Worm (Caenorhabditis elegans) whole organism, late embryonic: ENCODE data around the gene K09H11.11.

Experiments used
- ama-1 ChIP-seq: fragments of 150-350 bp; optimal IDR thresholded peaks from 2 replicates; lab custom pipeline; 2014
- ceh-14 ChIP-seq: sonication (generic microtip); optimal IDR thresholded peaks from 2 replicates; lab custom pipeline; 2016; ENCODE audit warnings: missing genotype, missing genetic modification characterization, missing compliant biosample characterization
- ceh-30 ChIP-seq: fragments of 150-350 bp; optimal IDR thresholded peaks from 2 replicates; lab custom pipeline; 2014; ENCODE audit warnings: missing biosample characterization, missing genetic modification characterization
- dve-1 ChIP-seq: sonication (generic microtip); optimal IDR thresholded peaks from 2 replicates; lab custom pipeline; 2017; ENCODE audit warnings: antibody characterized with exemption, mild to moderate bottlenecking, missing genetic modification characterization, missing compliant biosample characterization
- ets-4 ChIP-seq: sonication (generic microtip); optimal IDR thresholded peaks from 2 replicates; lab custom pipeline; 2016; ENCODE audit warnings: missing genetic modification characterization, missing compliant biosample characterization
- fkh-10 ChIP-seq: fragments of 150-350 bp; optimal IDR thresholded peaks from 2 replicates; lab custom pipeline; 2014; ENCODE audit warnings: missing biosample characterization, missing genetic modification reagents, missing genetic modification characterization
- nhr-11 ChIP-seq: fragments of 150-350 bp; optimal IDR thresholded peaks from 2 replicates; lab custom pipeline; 2014; ENCODE audit warnings: missing biosample characterization, missing genetic modification characterization
- nhr-232 ChIP-seq: sonication (generic microtip); optimal IDR thresholded peaks from 2 replicates; lab custom pipeline; 2016; ENCODE audit warnings: missing genetic modification characterization, missing compliant biosample characterization
- odd-2 ChIP-seq: sonication (generic microtip); optimal IDR thresholded peaks from 2 replicates; lab custom pipeline; 2017; ENCODE audit warnings: antibody characterized with exemption, mild to moderate bottlenecking, missing genetic modification characterization, missing compliant biosample characterization
- pha-4 ChIP-seq: fragments of 150-350 bp; optimal IDR thresholded peaks from 2 replicates; lab custom pipeline; 2018; ENCODE audit warnings: missing biosample characterization, missing genetic modification reagents, missing genetic modification characterization
- pqm-1 ChIP-seq: sonication (generic microtip); optimal IDR thresholded peaks from 2 replicates; lab custom pipeline; 2016; ENCODE audit warnings: missing genetic modification characterization, missing compliant biosample characterization
- pros-1 ChIP-seq: fragments of 150-350 bp; optimal IDR thresholded peaks from 2 replicates; lab custom pipeline; 2014; ENCODE audit warnings: missing biosample characterization, missing genetic modification reagents, missing genetic modification characterization
- sdc-2 ChIP-seq: sonication (generic microtip); optimal IDR thresholded peaks from 2 replicates; lab custom pipeline; 2016; ENCODE audit warnings: missing genotype, missing genetic modification characterization, missing compliant biosample characterization
- unc-86 ChIP-seq: sonication (generic microtip); optimal IDR thresholded peaks from 2 replicates; lab custom pipeline; 2016; ENCODE audit warnings: missing genetic modification characterization, missing compliant biosample characterization

- no peak for TF ChIP-seq pros-1 (tag; lab: Kevin White, UChicago)
- no peak for TF ChIP-seq ceh-14 (tag; lab: Kevin White, UChicago)
- no peak for TF ChIP-seq odd-2 (tag; lab: Kevin White, UChicago)
- no peak for TF ChIP-seq pha-4
- TF ChIP-seq dve-1: no peak
- no peak for TF ChIP-seq fkh-10 (GFP tag; lab: Kevin White, UChicago)
- no peak for TF ChIP-seq ets-4
- TF ChIP-seq nhr-232 (tag; lab: Kevin White, UChicago): no peak
- TF ChIP-seq ceh-30 (tag; lab: Kevin White, UChicago): no peak
- TF ChIP-seq unc-86: no peak
- TF ChIP-seq ama-1 (lab: Kevin White, UChicago): no peak
- TF ChIP-seq pqm-1 (tag; lab: Kevin White, UChicago): no peak
- no peak for TF ChIP-seq sdc-2 (tag; lab: Kevin White, UChicago)
- TF ChIP-seq nhr-11: no peak
Measured at ce11 chrV:5772503-5772902, 17.4 kb upstream of the K09H11.11 start.
